Worm (Caenorhabditis elegans): ENCODE data around the gene C48B4.3.

C48B4.3 gene

ce11 chrIII:9595563-9595962 is 13.4 kb upstream of the C48B4.3 start, which contains the start of gene rom-2:
Gene rom-2, minus strand, starts transcription at chrIII:9595663.
- TF ChIP-seq ztf-11 (tag; optimal IDR thresholded peaks at IDR 0.05): no peak
- no peak for TF ChIP-seq R02D3.7 (tag; optimal IDR thresholded peaks at IDR 0.05)
- no peak for TF ChIP-seq nhr-77 (tag; optimal IDR thresholded peaks at IDR 0.05)
- TF ChIP-seq nhr-12 (tag; optimal IDR thresholded peaks at IDR 0.05): no peak
- no peak for TF ChIP-seq mbf-1 (tag; optimal IDR thresholded peaks at IDR 0.05)
- no peak for TF ChIP-seq fos-1 (tag; optimal IDR thresholded peaks at IDR 0.05)
- no peak for TF ChIP-seq ztf-4 (tag; optimal IDR thresholded peaks at IDR 0.05)
- TF ChIP-seq lsy-2 (tag; optimal IDR thresholded peaks at IDR 0.05): no peak
- TF ChIP-seq sma-3 (GFP tag; optimal IDR thresholded peaks at IDR 0.05): no peak
- TF ChIP-seq ztf-1 (GFP tag; conservative IDR thresholded peaks at IDR 0.05): no peak
- TF ChIP-seq nhr-129 (tag; optimal IDR thresholded peaks at IDR 0.05): no peak
- no peak for TF ChIP-seq nhr-25 (tag; optimal IDR thresholded peaks at IDR 0.05)
- TF ChIP-seq unc-55 (GFP tag; optimal IDR thresholded peaks at IDR 0.05): no peak

ce11 chrIII:9592118-9592517 is 9.9 kb upstream of the C48B4.3 start, which contains the start of gene acox-1.5:
Gene acox-1.5, minus strand, starts transcription at chrIII:9592192.
- TF ChIP-seq nhr-25 (tag; optimal IDR thresholded peaks at IDR 0.05): no peak
- peak; percentile 83 for TF ChIP-seq fos-1 (tag; optimal IDR thresholded peaks at IDR 0.05)
- peak; percentile 31 for TF ChIP-seq sma-9 (GFP tag; optimal IDR thresholded peaks at IDR 0.05)
- TF ChIP-seq sma-9 (tag; optimal IDR thresholded peaks at IDR 0.05): no peak

ce11 chrIII:9590212-9590611 is 8.0 kb upstream of the C48B4.3 start:
- peak; percentile 82 for TF ChIP-seq sma-9 (GFP tag; optimal IDR thresholded peaks at IDR 0.05)
- TF ChIP-seq sma-9 (tag; optimal IDR thresholded peaks at IDR 0.05): no peak
- peak; percentile 84 for TF ChIP-seq fos-1 (tag; optimal IDR thresholded peaks at IDR 0.05)
- TF ChIP-seq crh-2 (tag; optimal IDR thresholded peaks at IDR 0.05): peak; percentile 44
- no peak for TF ChIP-seq skn-1 (tag; optimal IDR thresholded peaks at IDR 0.05)

ce11 chrIII:9585314-9585713 is 3.1 kb upstream of the C48B4.3 start:
- no peak for TF ChIP-seq dmd-4 (tag; optimal IDR thresholded peaks at IDR 0.05)
- TF ChIP-seq peb-1 (tag; optimal IDR thresholded peaks at IDR 0.05): no peak
- TF ChIP-seq blmp-1 (tag; optimal IDR thresholded peaks at IDR 0.05; ENCODE audit: insufficient read depth): no peak
- TF ChIP-seq lin-13 (GFP tag; optimal IDR thresholded peaks at IDR 0.05): no peak
- no peak for TF ChIP-seq mdl-1 (tag; optimal IDR thresholded peaks at IDR 0.05)
- TF ChIP-seq ZK546.5 (tag; optimal IDR thresholded peaks at IDR 0.05): no peak
- no peak for TF ChIP-seq nhr-77 (tag; optimal IDR thresholded peaks at IDR 0.05)
- no peak for TF ChIP-seq elt-1 (tag; optimal IDR thresholded peaks at IDR 0.05)
- no peak for TF ChIP-seq F13H6.1 (tag; optimal IDR thresholded peaks at IDR 0.05)
- TF ChIP-seq Y55F3AM.14 (GFP tag; optimal IDR thresholded peaks at IDR 0.05): no peak
- TF ChIP-seq sem-4 (tag; optimal IDR thresholded peaks at IDR 0.05): peak; percentile 7
- no peak for TF ChIP-seq nhr-6 (tag; optimal IDR thresholded peaks at IDR 0.05)
- peak; percentile 28 for TF ChIP-seq sma-9 (GFP tag; optimal IDR thresholded peaks at IDR 0.05)
- no peak for TF ChIP-seq sma-9 (tag; optimal IDR thresholded peaks at IDR 0.05)
- TF ChIP-seq ztf-11 (tag; optimal IDR thresholded peaks at IDR 0.05): no peak
- peak; percentile 8 to 40 for TF ChIP-seq lsy-2 (tag; optimal IDR thresholded peaks at IDR 0.05)

- TF ChIP-seq nhr-237 (tag; optimal IDR thresholded peaks at IDR 0.05) (no peak), C34F6.9 (tag; optimal IDR thresholded peaks at IDR 0.05) (peak; percentile 42)
Observed at ce11 chrIII:9583224-9583623, 1.0 kb upstream of the C48B4.3 start.

ce11 chrIII:9580039-9580891 is 1.9 kb downstream of the C48B4.3 start, which contains the start of gene ced-7:
Gene ced-7, minus strand, starts transcription at chrIII:9580089.
- TF ChIP-seq nhr-129 (tag; optimal IDR thresholded peaks at IDR 0.05): peak; percentile 60
- TF ChIP-seq lsy-2 (tag; optimal IDR thresholded peaks at IDR 0.05): peak in 1 of 2 experiments; percentile 54
- TF ChIP-seq mab-5 (tag; optimal IDR thresholded peaks at IDR 0.05): no peak
- TF ChIP-seq nhr-6 (tag; optimal IDR thresholded peaks at IDR 0.05): no peak
- no peak for TF ChIP-seq elt-3 (tag; optimal IDR thresholded peaks at IDR 0.05)
- TF ChIP-seq crh-2 (tag; optimal IDR thresholded peaks at IDR 0.05): peak; percentile 22
- no peak for TF ChIP-seq sem-4 (tag; optimal IDR thresholded peaks at IDR 0.05)
- peak; percentile 75 for TF ChIP-seq C34F6.9 (tag; optimal IDR thresholded peaks at IDR 0.05)
- no peak for TF ChIP-seq unc-39 (tag; optimal IDR thresholded peaks at IDR 0.05)
- TF ChIP-seq unc-55 (GFP tag; optimal IDR thresholded peaks at IDR 0.05): peak; percentile 44
- no peak for TF ChIP-seq sma-3 (GFP tag; optimal IDR thresholded peaks at IDR 0.05)
- TF ChIP-seq egl-27 (tag; optimal IDR thresholded peaks at IDR 0.05): no peak
- no peak for TF ChIP-seq sma-9 (GFP tag; optimal IDR thresholded peaks at IDR 0.05)
- TF ChIP-seq sma-9 (tag; optimal IDR thresholded peaks at IDR 0.05): no peak
- peak; percentile 18 for TF ChIP-seq lin-13 (GFP tag; optimal IDR thresholded peaks at IDR 0.05)
- TF ChIP-seq nhr-25 (tag; optimal IDR thresholded peaks at IDR 0.05): no peak
- TF ChIP-seq ceh-82 (tag; optimal IDR thresholded peaks at IDR 0.05): no peak
- TF ChIP-seq ceh-16 (tag; optimal IDR thresholded peaks at IDR 0.05): no peak
- TF ChIP-seq zag-1 (tag; optimal IDR thresholded peaks at IDR 0.05): no peak
